Worm (Caenorhabditis elegans) whole organism, L1 larva: ENCODE measurements around the gene fis-1.

Experiments used
- C04F5.9 ChIP-seq: sonication (generic microtip); optimal IDR thresholded peaks from 2 replicates; lab custom pipeline; 2016; ENCODE audit warnings: missing genetic modification characterization, missing compliant biosample characterization
- C34B4.2 ChIP-seq: sonication (generic microtip); optimal IDR thresholded peaks from 2 replicates; lab custom pipeline; 2017; ENCODE audit warnings: mild to moderate bottlenecking, missing genetic modification characterization, missing compliant biosample characterization
- Y116A8C.19 ChIP-seq: sonication (generic microtip); optimal IDR thresholded peaks from 2 replicates; lab custom pipeline; 2016; ENCODE audit warnings: missing compliant biosample characterization, missing genetic modification characterization, borderline replicate concordance
- aha-1 ChIP-seq: fragments of 150-350 bp; optimal IDR thresholded peaks from 2 replicates; lab custom pipeline; 2014; ENCODE audit warnings: missing biosample characterization, missing genetic modification characterization
- aly-2 ChIP-seq: fragments of 150-350 bp; optimal IDR thresholded peaks from 2 replicates; lab custom pipeline; 2014; ENCODE audit warnings: missing biosample characterization, missing genetic modification characterization
- blmp-1 ChIP-seq: fragments of 150-350 bp; optimal IDR thresholded peaks from 2 replicates; lab custom pipeline; 2014; ENCODE audit warnings: missing biosample characterization, missing genetic modification characterization
- ceh-8 ChIP-seq: fragments of 200-800 bp; sonication (Bioruptor generic); optimal IDR thresholded peaks from 2 replicates; lab custom pipeline; 2018; ENCODE audit warnings: mild to moderate bottlenecking, missing genetic modification characterization, moderate library complexity, missing compliant biosample characterization
- ceh-82 ChIP-seq, 3 experiments: fragments of 150-350 bp in 1 of 3; sonication (generic microtip) in 2 of 3; optimal IDR thresholded peaks; 2 replicates each; lab custom pipeline; 2014 to 2017; ENCODE audit warnings: missing biosample characterization in 3 of 3, missing genetic modification characterization in 3 of 3
- ces-1 ChIP-seq: fragments of 150-350 bp; optimal IDR thresholded peaks from 2 replicates; lab custom pipeline; 2014; ENCODE audit warnings: missing biosample characterization, missing genetic modification reagents, missing genetic modification characterization
- dpl-1 ChIP-seq, 3 experiments: fragments of 150-350 bp in 2 of 3; sonication (generic microtip) in 1 of 3; optimal IDR thresholded peaks; 2 replicates each; lab custom pipeline; 2014 to 2017; ENCODE audit warnings: missing biosample characterization in 3 of 3, missing genetic modification characterization in 3 of 3, missing genetic modification reagents in 3 of 3
- dsc-1 ChIP-seq: sonication (generic microtip); optimal IDR thresholded peaks from 2 replicates; lab custom pipeline; 2016; ENCODE audit warnings: mild to moderate bottlenecking, missing genetic modification characterization, missing compliant biosample characterization
- efl-1 ChIP-seq, 4 experiments: fragments of 150-350 bp; optimal IDR thresholded peaks in 3 of 4; peaks in 1 of 4; 1 replicate in 1 of 4; 2 replicates in 3 of 4; lab custom pipeline; 2014; ENCODE audit warnings: missing biosample characterization in 2 of 4, missing genetic modification characterization in 2 of 4, missing genetic modification reagents in 2 of 4
- egl-27 ChIP-seq, 2 experiments: fragments of 150-350 bp in 1 of 2; sonication (generic microtip); optimal IDR thresholded peaks; 3 replicates each; lab custom pipeline; 2017 to 2018; ENCODE audit warnings: missing biosample characterization in 2 of 2, missing genetic modification characterization in 2 of 2, missing genetic modification reagents in 2 of 2
- ets-5 ChIP-seq: fragments of 200-800 bp; sonication (Bioruptor generic); IDR thresholded peaks from 2 replicates; pipeline ENCODE4 v1.3.6; 2022; ENCODE audit warnings: missing genetic modification characterization, missing compliant biosample characterization
- fkh-10 ChIP-seq: sonication (generic microtip); optimal IDR thresholded peaks from 2 replicates; lab custom pipeline; 2017; ENCODE audit warnings: missing biosample characterization, missing genetic modification reagents, missing genetic modification characterization
- hlh-4 ChIP-seq: sonication (generic microtip); optimal IDR thresholded peaks from 2 replicates; lab custom pipeline; 2016; ENCODE audit warnings: mild to moderate bottlenecking, missing genetic modification characterization, missing compliant biosample characterization
- irx-1 ChIP-seq: sonication (generic microtip); optimal IDR thresholded peaks from 2 replicates; lab custom pipeline; 2016; ENCODE audit warnings: missing genetic modification characterization, missing compliant biosample characterization
- isw-1 ChIP-seq: fragments of 200-800 bp; sonication (Bioruptor generic); IDR thresholded peaks from 2 replicates; pipeline ENCODE4 v1.3.6; 2022; ENCODE audit warnings: missing genetic modification characterization, missing compliant biosample characterization
- lin-13 ChIP-seq: fragments of 150-350 bp; optimal IDR thresholded peaks from 2 replicates; lab custom pipeline; 2014; ENCODE audit warnings: missing biosample characterization, missing genetic modification reagents, missing genetic modification characterization
- lin-14 ChIP-seq: fragments of 200-800 bp; sonication (Bioruptor generic); optimal IDR thresholded peaks from 2 replicates; lab custom pipeline; 2018; ENCODE audit warnings: mild to moderate bottlenecking, missing genetic modification characterization, moderate library complexity, missing compliant biosample characterization
- lin-15B ChIP-seq: fragments of 150-350 bp; sonication (generic microtip); optimal IDR thresholded peaks from 3 replicates; lab custom pipeline; 2014; ENCODE audit warnings: missing biosample characterization, missing genetic modification characterization
- lin-35 ChIP-seq, 2 experiments: fragments of 150-350 bp; optimal IDR thresholded peaks; 2 replicates each; lab custom pipeline; 2014; ENCODE audit warnings: missing biosample characterization in 2 of 2, missing genetic modification characterization in 2 of 2, missing genetic modification reagents in 2 of 2
- lsy-2 ChIP-seq, 2 experiments: fragments of 150-350 bp; optimal IDR thresholded peaks; 2 replicates each; lab custom pipeline; 2014; ENCODE audit warnings: missing biosample characterization in 2 of 2, missing genetic modification characterization in 2 of 2
- mdl-1 ChIP-seq, 2 experiments: fragments of 150-350 bp; optimal IDR thresholded peaks; 2 replicates each; lab custom pipeline; 2014 to 2017; ENCODE audit warnings: missing biosample characterization in 2 of 2, missing genetic modification characterization in 2 of 2, inconsistent platforms in 1 of 2
- nhr-28 ChIP-seq: fragments of 150-350 bp; optimal IDR thresholded peaks from 2 replicates; lab custom pipeline; 2014; ENCODE audit warnings: missing biosample characterization, missing genetic modification characterization
- nhr-47 ChIP-seq: sonication (generic microtip); optimal IDR thresholded peaks from 2 replicates; lab custom pipeline; 2016; ENCODE audit warnings: mild to moderate bottlenecking, missing genetic modification characterization, moderate library complexity, missing compliant biosample characterization
- nhr-71 ChIP-seq: sonication (generic microtip); optimal IDR thresholded peaks from 2 replicates; lab custom pipeline; 2016; ENCODE audit warnings: mild to moderate bottlenecking, missing genetic modification characterization, moderate library complexity, missing compliant biosample characterization
- nhr-77 ChIP-seq: fragments of 150-350 bp; optimal IDR thresholded peaks from 2 replicates; lab custom pipeline; 2014; ENCODE audit warnings: missing biosample characterization, missing genetic modification characterization
- nhr-84 ChIP-seq: sonication (generic microtip); optimal IDR thresholded peaks from 2 replicates; lab custom pipeline; 2017; ENCODE audit warnings: missing biosample characterization, missing genetic modification characterization
- nhr-85 ChIP-seq: sonication (generic microtip); peaks from one replicate; lab custom pipeline; 2016; ENCODE audit warnings: missing genetic modification characterization, inconsistent platforms, missing compliant biosample characterization
- rnt-1 ChIP-seq: sonication (generic microtip); optimal IDR thresholded peaks from 2 replicates; lab custom pipeline; 2016; ENCODE audit warnings: mild to moderate bottlenecking, missing genetic modification characterization, moderate library complexity, missing compliant biosample characterization
- snpc-4 ChIP-seq: fragments of 150-350 bp; optimal IDR thresholded peaks from 2 replicates; lab custom pipeline; 2014; ENCODE audit warnings: missing biosample characterization, missing genetic modification characterization
- tbx-2 ChIP-seq: sonication (generic microtip); optimal IDR thresholded peaks from 2 replicates; lab custom pipeline; 2016; ENCODE audit warnings: missing genetic modification characterization, missing compliant biosample characterization
- unc-30 ChIP-seq: sonication (generic microtip); optimal IDR thresholded peaks from 2 replicates; lab custom pipeline; 2017; ENCODE audit warnings: missing biosample characterization, missing genetic modification characterization
- unc-62 ChIP-seq: fragments of 150-350 bp; optimal IDR thresholded peaks from 2 replicates; lab custom pipeline; 2014; ENCODE audit warnings: missing biosample characterization, missing genetic modification reagents, missing genetic modification characterization
- unc-98 ChIP-seq: fragments of 200-800 bp; sonication (Bioruptor generic); IDR thresholded peaks from 2 replicates; pipeline ENCODE4 v1.3.6; 2022; ENCODE audit warnings: missing genetic modification characterization, missing compliant biosample characterization
- vab-15 ChIP-seq: sonication (generic microtip); optimal IDR thresholded peaks from 2 replicates; lab custom pipeline; 2017; ENCODE audit warnings: missing genotype, mild to moderate bottlenecking, missing genetic modification characterization, missing compliant biosample characterization

fis-1 gene

ce11 chrII:6721581-6721980 lies 33.4 kb upstream of the fis-1 start (continued):
- TF ChIP-seq unc-98 (GFP tag; lab: Robert Waterston, UW), result no peak
- TF ChIP-seq unc-62, result no peak
- no peak for TF ChIP-seq Y116A8C.19
- peak; percentile 13 to 53 for TF ChIP-seq lin-35 (GFP tag; optimal IDR thresholded peaks at IDR 0.05; lab: Kevin White, UChicago)
- TF ChIP-seq blmp-1, result no peak
- no peak for TF ChIP-seq ces-1
- no peak for TF ChIP-seq nhr-28
- TF ChIP-seq dpl-1 (GFP tag; optimal IDR thresholded peaks at IDR 0.05; lab: Kevin White, UChicago), result peak in 2 of 3 experiments; percentile 1 to 14
- TF ChIP-seq mdl-1 (tag; optimal IDR thresholded peaks at IDR 0.05; lab: Kevin White, UChicago), result no peak
- TF ChIP-seq C04F5.9, result no peak
- no peak for TF ChIP-seq snpc-4 (tag; lab: Kevin White, UChicago)
- TF ChIP-seq C34B4.2 (tag; lab: Kevin White, UChicago), result no peak
- TF ChIP-seq nhr-77 (tag; lab: Kevin White, UChicago), result peak; percentile 45
- no peak for TF ChIP-seq aly-2 (tag; lab: Kevin White, UChicago)
- TF ChIP-seq aha-1, result no peak

ce11 chrII:6726814-6727213 lies 28.2 kb upstream of the fis-1 start:
- TF ChIP-seq dsc-1 (tag; lab: Kevin White, UChicago), result peak; percentile 52
- no peak for TF ChIP-seq rnt-1 (tag; lab: Kevin White, UChicago)
- no peak for TF ChIP-seq nhr-47 (tag; lab: Kevin White, UChicago)
- TF ChIP-seq lin-35 (GFP tag; optimal IDR thresholded peaks at IDR 0.05; lab: Kevin White, UChicago), result no peak
- TF ChIP-seq lin-14 (GFP tag; lab: Kevin White, UChicago), result peak; percentile 32

DNA sequence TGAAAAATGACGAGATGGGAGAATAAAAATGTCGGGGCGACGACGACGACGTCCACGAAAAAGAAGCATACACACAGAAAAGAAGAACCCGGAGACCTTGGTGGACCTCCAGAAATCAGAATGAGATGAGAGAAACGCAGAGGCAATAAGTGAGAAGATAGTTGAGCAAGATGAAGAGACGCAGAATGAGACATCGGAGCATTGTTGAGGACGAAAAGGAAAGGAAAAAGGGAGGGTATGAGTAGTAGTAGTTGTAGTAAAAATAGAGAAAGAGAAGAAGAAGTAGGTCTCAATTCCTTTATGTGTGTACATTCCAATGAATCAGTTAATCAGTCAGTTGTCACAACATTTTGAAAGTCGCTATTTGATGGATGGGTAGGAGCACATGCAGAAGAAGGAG lies 25.6 kb upstream of the fis-1 start, which contains the start of gene T14B4.8:
Gene T14B4.8, minus strand, starts transcription at position 60 of the 400 bp plus-strand sequence.
- TF ChIP-seq fkh-10 (GFP tag; lab: Kevin White, UChicago) (peak; percentile 33), aha-1 (no peak), ets-5 (GFP tag; lab: Robert Waterston, UW) (no peak), isw-1 (GFP tag; lab: Robert Waterston, UW) (peak; percentile 6; the same call in 1 of the 2 replicates), unc-30 (no peak), rnt-1 (tag; lab: Kevin White, UChicago) (peak; percentile 17), nhr-84 (no peak), lin-13 (GFP tag; lab: Kevin White, UChicago) (no peak), irx-1 (tag; lab: Kevin White, UChicago) (no peak), ceh-8 (GFP tag; lab: Kevin White, UChicago) (no peak), mdl-1 (tag; optimal IDR thresholded peaks at IDR 0.05; lab: Kevin White, UChicago) (no peak), vab-15 (no peak), lin-14 (GFP tag; lab: Kevin White, UChicago) (peak; percentile 69), nhr-85 (tag; lab: Kevin White, UChicago) (no peak), efl-1 (optimal IDR thresholded peaks at IDR 0.05; lab: Kevin White, UChicago) (peak; percentile 13 to 41), efl-1 (GFP tag; optimal IDR thresholded peaks at IDR 0.05 in 1 of 2; lab: Kevin White, UChicago) (peak in 1 of 2 experiments; percentile 50), dsc-1 (tag; lab: Kevin White, UChicago) (no peak), hlh-4 (tag; lab: Kevin White, UChicago) (no peak), lin-35 (GFP tag; optimal IDR thresholded peaks at IDR 0.05; lab: Kevin White, UChicago) (peak in 1 of 2 experiments; percentile 11), nhr-71 (tag; lab: Kevin White, UChicago) (peak; percentile 33), lsy-2 (tag; optimal IDR thresholded peaks at IDR 0.05; lab: Kevin White, UChicago) (peak in 1 of 2 experiments; percentile 27), lin-15B (no peak), ceh-82 (tag; optimal IDR thresholded peaks at IDR 0.05; lab: Kevin White, UChicago) (peak in 1 of 3 experiments; percentile 32), tbx-2 (tag; lab: Kevin White, UChicago) (no peak)

ce11 chrII:6733718-6734117 lies 21.3 kb upstream of the fis-1 start, which contains the start of gene T14B4.9:
TSS of gene T14B4.9 (minus strand) at chrII:6733818.
- TF ChIP-seq egl-27 (tag; optimal IDR thresholded peaks at IDR 0.05; lab: Kevin White, UChicago) (no peak), irx-1 (tag; lab: Kevin White, UChicago) (no peak), unc-30 (no peak)
